Worm (Caenorhabditis elegans) whole organism, mixed stage, embryonic: Measurements from ENCODE around the gene bli-1.

Source experiments
- M03D4.4 ChIP-seq: sonication (generic microtip); optimal IDR thresholded peaks from 2 replicates; lab custom pipeline; 2017; ENCODE audit warnings: mild to moderate bottlenecking, missing genetic modification characterization, missing compliant biosample characterization
- blmp-1 ChIP-seq: fragments of 150-350 bp; optimal IDR thresholded peaks from 2 replicates; lab custom pipeline; 2014; ENCODE audit warnings: missing biosample characterization, missing genetic modification characterization
- ceh-39 ChIP-seq: fragments of 150-350 bp; optimal IDR thresholded peaks from 2 replicates; lab custom pipeline; 2014; ENCODE audit warnings: missing biosample characterization, missing genetic modification characterization
- ceh-43 ChIP-seq: fragments of 200-800 bp; sonication (Bioruptor generic); optimal IDR thresholded peaks from 2 replicates; lab custom pipeline; 2018; ENCODE audit warnings: mild to moderate bottlenecking, missing genetic modification characterization, moderate library complexity, missing compliant biosample characterization
- ceh-83 ChIP-seq: fragments of 200-800 bp; sonication (Bioruptor generic); optimal IDR thresholded peaks from 2 replicates; lab custom pipeline; 2018; ENCODE audit warnings: mild to moderate bottlenecking, missing genetic modification characterization, missing compliant biosample characterization
- ces-1 ChIP-seq: fragments of 150-350 bp; optimal IDR thresholded peaks from 2 replicates; lab custom pipeline; 2014; ENCODE audit warnings: missing biosample characterization, missing genetic modification reagents, missing genetic modification characterization
- cnd-1 ChIP-seq: fragments of 200-800 bp; sonication (Bioruptor generic); optimal IDR thresholded peaks from 2 replicates; lab custom pipeline; 2018; ENCODE audit warnings: mild to moderate bottlenecking, missing genetic modification characterization, missing compliant biosample characterization
- drap-1 ChIP-seq: fragments of 200-800 bp; sonication (Bioruptor generic); optimal IDR thresholded peaks from 3 replicates; lab custom pipeline; 2018; ENCODE audit warnings: mild to moderate bottlenecking, missing genetic modification characterization, missing compliant biosample characterization
- elt-1 ChIP-seq: sonication (generic microtip); optimal IDR thresholded peaks from 2 replicates; lab custom pipeline; 2017; ENCODE audit warnings: missing genetic modification characterization, mild to moderate bottlenecking, missing compliant biosample characterization, antibody characterized with exemption, moderate library complexity, borderline replicate concordance; ENCODE audit not compliant: insufficient read depth
- elt-3 ChIP-seq: fragments of 150-350 bp; optimal IDR thresholded peaks from 2 replicates; lab custom pipeline; 2014; ENCODE audit warnings: missing biosample characterization, missing genetic modification characterization
- flh-1 ChIP-seq: fragments of 200-800 bp; sonication (Bioruptor generic); optimal IDR thresholded peaks from 2 replicates; lab custom pipeline; 2018; ENCODE audit warnings: mild to moderate bottlenecking, missing genetic modification characterization, moderate library complexity, missing compliant biosample characterization
- hlh-1 ChIP-seq: fragments of 150-350 bp; optimal IDR thresholded peaks from 2 replicates; lab custom pipeline; 2014; ENCODE audit warnings: missing biosample characterization, missing genetic modification reagents, missing genetic modification characterization
- lin-13 ChIP-seq: fragments of 150-350 bp; optimal IDR thresholded peaks from 2 replicates; lab custom pipeline; 2014; ENCODE audit warnings: missing biosample characterization, missing genetic modification characterization
- lin-32 ChIP-seq: fragments of 200-800 bp; sonication (Bioruptor generic); optimal IDR thresholded peaks from 2 replicates; lab custom pipeline; 2018; ENCODE audit warnings: mild to moderate bottlenecking, missing genetic modification characterization, missing compliant biosample characterization
- lsy-2 ChIP-seq: fragments of 150-350 bp; optimal IDR thresholded peaks from 2 replicates; lab custom pipeline; 2014; ENCODE audit warnings: missing biosample characterization, missing genetic modification characterization
- mab-5 ChIP-seq: fragments of 150-350 bp; optimal IDR thresholded peaks from 2 replicates; lab custom pipeline; 2014; ENCODE audit warnings: missing biosample characterization, missing genetic modification characterization
- mep-1 ChIP-seq: fragments of 150-350 bp; optimal IDR thresholded peaks from 2 replicates; lab custom pipeline; 2017; ENCODE audit warnings: missing biosample characterization, missing genetic modification reagents, missing genetic modification characterization, inconsistent platforms
- nhr-12 ChIP-seq: fragments of 150-350 bp; optimal IDR thresholded peaks from 2 replicates; lab custom pipeline; 2014; ENCODE audit warnings: missing biosample characterization, missing genetic modification characterization
- nhr-2 ChIP-seq: fragments of 150-350 bp; optimal IDR thresholded peaks from 2 replicates; lab custom pipeline; 2014; ENCODE audit warnings: missing biosample characterization, missing genetic modification characterization
- nhr-237 ChIP-seq: fragments of 150-350 bp; optimal IDR thresholded peaks from 2 replicates; lab custom pipeline; 2014; ENCODE audit warnings: missing biosample characterization, missing genetic modification characterization
- nhr-28 ChIP-seq: fragments of 150-350 bp; optimal IDR thresholded peaks from 2 replicates; lab custom pipeline; 2014; ENCODE audit warnings: missing biosample characterization, missing genetic modification characterization
- nhr-76 ChIP-seq: sonication (generic microtip); optimal IDR thresholded peaks from 2 replicates; lab custom pipeline; 2017; ENCODE audit warnings: missing biosample characterization, missing genetic modification characterization
- pha-4 ChIP-seq: fragments of 150-350 bp; optimal IDR thresholded peaks from 2 replicates; lab custom pipeline; 2018; ENCODE audit warnings: missing biosample characterization, missing genetic modification reagents, missing genetic modification characterization
- sem-2 ChIP-seq: fragments of 200-800 bp; sonication (Bioruptor generic); optimal IDR thresholded peaks from 2 replicates; lab custom pipeline; 2018; ENCODE audit warnings: mild to moderate bottlenecking, missing genetic modification characterization, missing compliant biosample characterization
- snpc-4 ChIP-seq: fragments of 150-350 bp; optimal IDR thresholded peaks from 2 replicates; lab custom pipeline; 2014; ENCODE audit warnings: missing biosample characterization, missing genetic modification characterization
- tbx-8 ChIP-seq: fragments of 200-800 bp; sonication (Bioruptor generic); optimal IDR thresholded peaks from 2 replicates; lab custom pipeline; 2018; ENCODE audit warnings: mild to moderate bottlenecking, missing genetic modification characterization, moderate library complexity, missing compliant biosample characterization
- unc-120 ChIP-seq: sonication (generic microtip); optimal IDR thresholded peaks from 2 replicates; lab custom pipeline; 2017; ENCODE audit warnings: missing genetic modification characterization, missing compliant biosample characterization; ENCODE audit not compliant: poor library complexity, severe bottlenecking
- unc-39 ChIP-seq: fragments of 150-350 bp; optimal IDR thresholded peaks from 2 replicates; lab custom pipeline; 2014; ENCODE audit warnings: missing biosample characterization, missing genetic modification characterization
- unc-62 ChIP-seq: fragments of 150-350 bp; optimal IDR thresholded peaks from 2 replicates; lab custom pipeline; 2014; ENCODE audit warnings: missing biosample characterization, missing genetic modification reagents, missing genetic modification characterization
- zip-8 ChIP-seq: fragments of 150-350 bp; optimal IDR thresholded peaks from 2 replicates; lab custom pipeline; 2014; ENCODE audit warnings: missing biosample characterization, missing genetic modification characterization
- ztf-11 ChIP-seq: fragments of 150-350 bp; optimal IDR thresholded peaks from 2 replicates; lab custom pipeline; 2014; ENCODE audit warnings: missing biosample characterization, missing genetic modification characterization

bli-1 gene

DNA sequence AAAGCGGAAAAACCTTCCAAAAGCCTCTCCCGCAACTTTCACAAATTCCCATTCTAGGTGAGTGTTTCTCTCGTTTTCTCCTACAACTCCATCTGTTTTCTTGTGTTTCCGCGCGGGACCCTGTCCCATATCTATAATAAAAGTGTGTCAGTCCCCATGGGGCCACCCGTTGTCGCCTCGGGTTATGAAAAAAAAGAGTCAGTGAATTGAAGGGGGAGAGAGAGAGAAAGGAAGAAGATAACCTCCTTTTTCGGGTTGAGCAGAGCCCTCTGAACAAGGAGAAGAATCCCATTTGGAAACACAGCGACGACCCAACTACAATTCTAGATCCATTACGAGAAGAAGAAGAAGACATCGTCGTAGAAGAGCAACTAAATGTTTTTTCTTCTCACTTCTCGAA, 8.4 kb downstream of the bli-1 start, which contains the start of gene C09G5.13:
C09G5.13 (plus strand) TSS at position 301 of the 400 bp plus-strand sequence.
- TF ChIP-seq mab-5 (tag; lab: Kevin White, UChicago) (no peak), M03D4.4 (no peak), blmp-1 (tag; lab: Kevin White, UChicago) (no peak), flh-1 (GFP tag; lab: Kevin White, UChicago) (no peak), snpc-4 (no peak), unc-120 (tag; lab: Kevin White, UChicago) (no peak), lsy-2 (tag; lab: Kevin White, UChicago) (no peak), ztf-11 (tag; lab: Kevin White, UChicago) (no peak), cnd-1 (tag; lab: Kevin White, UChicago) (no peak), sem-2 (no peak), nhr-28 (no peak), nhr-2 (no peak), pha-4 (tag; lab: Kevin White, UChicago) (no peak)

DNA sequence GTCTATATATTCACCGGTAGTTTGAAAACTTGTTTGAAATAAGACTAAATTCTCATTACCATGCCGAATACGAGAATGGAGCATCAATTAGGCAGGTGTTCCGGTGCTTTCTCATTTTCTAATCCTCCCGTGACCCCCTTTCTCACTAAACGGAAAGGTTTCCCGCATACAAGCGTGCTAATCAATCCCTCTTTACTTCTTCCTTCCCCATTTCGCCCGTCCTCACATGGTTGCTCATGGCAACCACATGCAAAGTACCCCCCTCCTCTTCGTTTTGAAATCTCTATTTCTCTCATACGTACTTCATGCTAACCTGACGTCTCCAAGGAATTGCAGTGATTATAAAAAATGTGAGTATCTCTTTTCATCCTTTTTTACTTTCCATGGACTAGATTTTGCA, 11.2 kb downstream of the bli-1 start, which contains the start of gene mks-5:
mks-5 (plus strand) TSS at position 301 of the 400 bp plus-strand sequence.
- TF ChIP-seq ceh-43 (GFP tag; lab: Kevin White, UChicago) (no peak), lin-13 (tag; lab: Kevin White, UChicago) (no peak), tbx-8 (no peak), flh-1 (GFP tag; lab: Kevin White, UChicago) (no peak), nhr-28 (no peak), ces-1 (GFP tag; lab: Kevin White, UChicago) (no peak), ceh-39 (tag; lab: Kevin White, UChicago) (no peak), drap-1 (GFP tag; lab: Kevin White, UChicago) (no peak), nhr-2 (no peak), lin-32 (no peak), sem-2 (no peak), hlh-1 (tag; lab: Kevin White, UChicago) (no peak), snpc-4 (no peak), zip-8 (tag; lab: Kevin White, UChicago) (no peak), mab-5 (tag; lab: Kevin White, UChicago) (no peak)

DNA sequence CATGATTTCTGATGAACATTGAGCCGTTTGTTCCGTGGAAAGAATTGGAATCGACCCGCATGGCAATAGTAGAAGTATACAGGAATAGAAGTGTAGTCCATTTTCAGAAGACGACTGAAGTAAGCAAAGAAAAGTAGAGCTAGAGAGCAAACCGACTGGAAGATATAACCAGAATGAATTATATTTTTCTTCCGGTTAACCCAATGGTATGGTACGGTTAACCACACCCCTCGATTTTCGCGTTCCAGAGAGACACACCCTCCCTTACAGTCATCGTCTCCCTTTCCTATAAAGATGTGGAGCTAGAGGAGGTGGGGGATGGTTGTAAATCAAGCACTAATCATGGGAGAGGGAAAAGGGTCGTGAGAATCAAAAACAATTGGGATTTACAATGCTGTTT, 14.3 kb downstream of the bli-1 start, which contains the start of gene C09G5.14:
C09G5.14 (minus strand) TSS at position 101 of the 400 bp plus-strand sequence.
- TF ChIP-seq lin-13 (tag; lab: Kevin White, UChicago) = no peak
- no peak for TF ChIP-seq M03D4.4
- TF ChIP-seq cnd-1 (tag; lab: Kevin White, UChicago) = no peak
- TF ChIP-seq unc-62 (GFP tag; lab: Kevin White, UChicago) = no peak
- no peak for TF ChIP-seq tbx-8
- no peak for TF ChIP-seq nhr-2
- no peak for TF ChIP-seq pha-4 (tag; lab: Kevin White, UChicago)
- TF ChIP-seq ztf-11 (tag; lab: Kevin White, UChicago) = no peak
- no peak for TF ChIP-seq ces-1 (GFP tag; lab: Kevin White, UChicago)
- TF ChIP-seq mep-1 (tag; lab: Kevin White, UChicago) = no peak
- TF ChIP-seq snpc-4 = no peak
- TF ChIP-seq unc-39 (tag; lab: Kevin White, UChicago) = no peak
- TF ChIP-seq elt-3 (tag; lab: Kevin White, UChicago) = no peak
- no peak for TF ChIP-seq blmp-1 (tag; lab: Kevin White, UChicago)
- no peak for TF ChIP-seq mab-5 (tag; lab: Kevin White, UChicago)
- TF ChIP-seq nhr-76 (tag; lab: Kevin White, UChicago) = no peak
- no peak for TF ChIP-seq lsy-2 (tag; lab: Kevin White, UChicago)
- TF ChIP-seq lin-32 = no peak
- no peak for TF ChIP-seq nhr-12 (tag; lab: Kevin White, UChicago)
- TF ChIP-seq ceh-83 (GFP tag; lab: Kevin White, UChicago) = no peak
- TF ChIP-seq, all 35 proteins: peak for 0

DNA sequence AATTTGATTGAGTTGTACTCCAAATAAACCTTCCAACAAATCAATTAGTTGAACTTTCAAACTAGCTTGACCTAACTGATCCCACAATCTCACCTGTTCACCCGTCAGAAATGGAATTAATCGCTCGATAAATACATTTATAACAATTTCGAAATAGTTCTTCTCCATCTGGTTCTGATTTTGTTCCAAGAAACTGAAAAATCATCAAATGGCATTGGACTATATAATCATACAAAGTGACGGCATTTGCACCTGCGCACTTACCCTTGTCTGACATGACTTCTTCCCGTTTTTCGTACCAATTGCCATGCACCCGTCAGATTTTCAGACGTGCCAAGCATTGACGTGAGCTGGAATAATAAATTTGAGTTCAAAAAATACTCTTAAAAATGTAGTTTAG, 21.9 kb downstream of the bli-1 start:
- TF ChIP-seq nhr-237 = no peak
- no peak for TF ChIP-seq blmp-1 (tag; lab: Kevin White, UChicago)
- no peak for TF ChIP-seq lin-13 (tag; lab: Kevin White, UChicago)
- no peak for TF ChIP-seq nhr-12 (tag; lab: Kevin White, UChicago)
- TF ChIP-seq drap-1 (GFP tag; lab: Kevin White, UChicago) = no peak
- TF ChIP-seq mep-1 (tag; lab: Kevin White, UChicago) = no peak
- no peak for TF ChIP-seq sem-2
- no peak for TF ChIP-seq M03D4.4
- no peak for TF ChIP-seq nhr-2
- TF ChIP-seq mab-5 (tag; lab: Kevin White, UChicago) = no peak
- no peak for TF ChIP-seq elt-1 (tag; lab: Kevin White, UChicago)
- TF ChIP-seq pha-4 (tag; lab: Kevin White, UChicago) = no peak
- TF ChIP-seq lsy-2 (tag; lab: Kevin White, UChicago) = no peak
- no peak for TF ChIP-seq nhr-28
- no peak for TF ChIP-seq elt-3 (tag; lab: Kevin White, UChicago)
- no peak for TF ChIP-seq lin-32
- no peak for TF ChIP-seq zip-8 (tag; lab: Kevin White, UChicago)
- no peak for TF ChIP-seq cnd-1 (tag; lab: Kevin White, UChicago)
